Fruit fly (Drosophila melanogaster) Kc167 (cell line): ENCODE results near the gene CG8952.

ENCODE experiments used
- h ChIP-seq: fragments of >200 bp; optimal IDR thresholded peaks from 3 replicates; lab custom pipeline; 2018; ENCODE audit warnings: missing external identifiers
- insv ChIP-seq: fragments of >200 bp; optimal IDR thresholded peaks from 3 replicates; lab custom pipeline; 2018; ENCODE audit warnings: missing external identifiers

dm6 chrX:15748945-15749344 lies 17.3 kb downstream of the CG8952 start, which contains the start of gene Mvd:
- TF ChIP-seq h (lab: Kevin White, UChicago) (no peak), insv (lab: Kevin White, UChicago) (no peak)
